Fruit fly (Drosophila melanogaster): Measurements from ENCODE around the gene CG13077.

DNA sequence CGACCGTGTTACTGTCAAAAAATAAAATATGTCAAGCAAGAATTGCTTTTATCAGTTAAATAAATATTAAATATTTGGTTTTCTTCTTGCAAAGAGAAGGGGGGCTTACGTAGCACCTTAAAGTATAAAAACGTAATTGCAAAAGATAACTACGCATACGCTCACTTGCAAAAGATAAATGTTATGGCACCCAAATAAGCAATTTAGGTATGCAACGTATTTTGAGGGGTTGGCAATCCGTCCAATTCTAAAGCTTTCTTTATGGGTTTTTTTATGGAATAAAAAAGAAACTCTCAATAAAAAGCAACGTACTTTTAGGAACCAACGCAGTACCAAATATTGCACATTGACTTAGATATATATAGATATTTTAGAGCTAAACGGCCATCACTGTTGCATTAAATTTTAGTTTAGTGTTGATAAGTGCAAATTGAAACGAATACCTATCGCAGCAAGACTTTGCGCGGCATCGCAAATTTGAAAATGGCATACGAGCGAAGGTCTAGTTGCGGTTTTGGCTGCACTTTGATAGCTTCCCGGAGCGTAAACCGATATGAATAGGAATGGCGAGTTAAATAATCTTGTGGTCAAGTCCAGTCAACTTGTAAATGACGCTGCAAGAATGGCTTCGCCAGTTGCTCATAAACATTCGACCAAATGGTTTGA lies at the start of gene CG13077:
- TF ChIP-seq psq (optimal IDR thresholded peaks at IDR 0.05) = no peak
- no peak for TF ChIP-seq h (optimal IDR thresholded peaks at IDR 0.05)
- TF ChIP-seq Myc (optimal IDR thresholded peaks at IDR 0.05) = no peak
- no peak for TF ChIP-seq ttk (optimal IDR thresholded peaks at IDR 0.05)
- TF ChIP-seq Sin3A (optimal IDR thresholded peaks at IDR 0.05) = no peak
